Fruit fly (Drosophila melanogaster) whole organism, wandering third instar larva: ENCODE measurements around the gene trol.
A peak's percentile ranks its signal among the peaks of the same experiment; 100 is the strongest.

ENCODE experiments used
- fru ChIP-seq: fragments of 200-800 bp; sonication (Bioruptor generic); optimal IDR thresholded peaks from 3 replicates; lab custom pipeline; 2016; ENCODE audit warnings: missing biosample characterization, mild to moderate bottlenecking, missing genetic modification characterization
- rgr ChIP-seq: fragments of 200-800 bp; sonication (Bioruptor generic); optimal IDR thresholded peaks from 3 replicates; lab custom pipeline; 2016; ENCODE audit warnings: missing biosample characterization, mild to moderate bottlenecking, missing genetic modification characterization

DNA sequence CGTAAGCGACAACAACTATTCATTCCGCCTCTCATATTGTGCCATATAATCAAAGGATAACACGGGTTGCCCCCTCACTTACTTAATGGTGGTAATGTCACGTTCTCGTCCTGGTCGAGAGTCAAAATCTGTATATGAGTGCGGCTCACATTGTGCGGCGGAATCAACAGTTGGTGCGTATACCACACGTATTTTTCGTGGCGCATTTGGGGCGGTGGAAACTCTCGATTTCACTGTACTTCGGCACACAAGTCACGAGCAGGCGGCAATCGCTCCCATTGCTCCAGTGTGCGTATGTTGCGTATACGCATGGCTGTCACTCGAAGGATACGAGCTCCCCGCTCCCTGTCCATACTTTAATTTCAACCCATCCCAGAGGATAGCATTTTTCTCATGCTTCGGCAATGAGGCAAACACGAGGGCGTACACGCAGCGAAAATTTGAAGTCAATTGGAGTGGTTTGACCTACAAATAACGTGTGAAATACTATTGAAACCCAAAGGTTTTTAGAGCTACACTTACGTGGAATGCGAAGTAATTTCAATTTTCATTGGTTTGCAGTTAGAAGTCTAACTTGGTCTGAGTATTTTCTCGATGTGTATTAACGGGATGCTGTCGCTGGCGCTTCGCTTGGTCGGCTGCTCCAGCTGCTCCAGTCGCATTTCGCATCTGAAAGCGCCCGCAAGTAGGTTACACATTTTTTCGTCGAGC, 36.7 kb upstream of the trol start:
- peak; percentile 19 for TF ChIP-seq rgr
- peak; percentile 36 for TF ChIP-seq fru (GFP tag; lab: Kevin White, UChicago)
